Worm (Caenorhabditis elegans): ENCODE measurements around the gene acy-3.

DNA sequence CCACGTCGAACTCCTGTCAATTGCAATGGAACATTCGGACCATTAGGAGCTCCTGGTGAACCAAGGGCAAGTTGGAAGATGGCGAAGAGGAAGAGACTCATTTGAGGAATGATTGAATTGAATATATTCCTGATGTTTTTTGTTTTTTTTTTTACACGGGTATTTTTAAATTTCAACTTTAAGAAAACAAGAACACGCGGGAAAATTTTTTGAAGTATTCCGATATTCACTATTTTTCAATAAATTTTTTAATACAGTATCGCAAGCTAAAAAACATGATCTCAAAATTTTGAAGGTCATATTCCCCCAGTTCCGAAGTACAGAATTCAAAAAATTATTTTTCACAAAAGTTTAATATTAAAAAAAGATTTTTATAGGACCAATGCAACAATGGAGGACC lies 42.8 kb upstream of the acy-3 start, which contains the start of gene cnnm-5:
- no peak for TF ChIP-seq nhr-232 (tag; optimal IDR thresholded peaks at IDR 0.05)
- no peak for TF ChIP-seq hlh-30 (tag; optimal IDR thresholded peaks at IDR 0.05; ENCODE audit: insufficient read depth)
- TF ChIP-seq ztf-16 (tag; optimal IDR thresholded peaks at IDR 0.05) = no peak
- TF ChIP-seq Y22D7AL.16 (tag; optimal IDR thresholded peaks at IDR 0.05) = no peak
- TF ChIP-seq pha-4 (tag; optimal IDR thresholded peaks at IDR 0.05) = no peak
- TF ChIP-seq unc-55 (GFP tag; optimal IDR thresholded peaks at IDR 0.05) = no peak
- no peak for TF ChIP-seq ceh-18 (tag; optimal IDR thresholded peaks at IDR 0.05)
- no peak for TF ChIP-seq K02D7.2 (tag; optimal IDR thresholded peaks at IDR 0.05)
- no peak for TF ChIP-seq pqm-1 (tag; optimal IDR thresholded peaks at IDR 0.05)
- no peak for TF ChIP-seq elt-2 (tag; optimal IDR thresholded peaks at IDR 0.05)
- TF ChIP-seq ama-1 (optimal IDR thresholded peaks at IDR 0.05) = no peak
